Worm (Caenorhabditis elegans): ENCODE measurements around the gene F01D4.5.

ce11 chrIV:10472478-10472877, 11.0 kb downstream of the F01D4.5 start, which contains the start of gene bgnt-1.1:
- TF ChIP-seq C16A3.4 (tag; optimal IDR thresholded peaks at IDR 0.05) (no peak), sptf-1 (tag; optimal IDR thresholded peaks at IDR 0.05) (no peak), isw-1 (GFP tag; IDR thresholded peaks at IDR 0.05) (no peak), ama-1 (optimal IDR thresholded peaks at IDR 0.05) (no peak), pqm-1 (tag; optimal IDR thresholded peaks at IDR 0.05) (no peak), nhr-11 (tag; optimal IDR thresholded peaks at IDR 0.05) (no peak)
